Worm (Caenorhabditis elegans) whole organism, L1 larva: ENCODE results near the gene clec-170.

Source experiments
- C16A3.4 ChIP-seq: fragments of 150-350 bp; optimal IDR thresholded peaks from 2 replicates; lab custom pipeline; 2014; ENCODE audit warnings: missing biosample characterization, missing genetic modification characterization
- F16B12.6 ChIP-seq: fragments of 150-350 bp; optimal IDR thresholded peaks from 2 replicates; lab custom pipeline; 2014; ENCODE audit warnings: missing biosample characterization, missing genetic modification characterization
- ama-1 ChIP-seq: fragments of 150-350 bp; optimal IDR thresholded peaks from 2 replicates; lab custom pipeline; 2014
- blmp-1 ChIP-seq: fragments of 150-350 bp; optimal IDR thresholded peaks from 2 replicates; lab custom pipeline; 2014; ENCODE audit warnings: missing biosample characterization, missing genetic modification characterization
- ceh-63 ChIP-seq: fragments of 200-800 bp; sonication (Bioruptor generic); optimal IDR thresholded peaks from 2 replicates; lab custom pipeline; 2018; ENCODE audit warnings: mild to moderate bottlenecking, missing genetic modification characterization, missing compliant biosample characterization
- ces-1 ChIP-seq: fragments of 150-350 bp; optimal IDR thresholded peaks from 2 replicates; lab custom pipeline; 2014; ENCODE audit warnings: missing biosample characterization, missing genetic modification reagents, missing genetic modification characterization
- efl-1 ChIP-seq, 4 experiments: fragments of 150-350 bp; optimal IDR thresholded peaks in 3 of 4; peaks in 1 of 4; 1 replicate in 1 of 4; 2 replicates in 3 of 4; lab custom pipeline; 2014; ENCODE audit warnings: missing biosample characterization in 2 of 4, missing genetic modification characterization in 2 of 4, missing genetic modification reagents in 2 of 4
- elt-2 ChIP-seq: sonication (generic microtip); optimal IDR thresholded peaks from 2 replicates; lab custom pipeline; 2016; ENCODE audit warnings: missing genetic modification characterization, mild to moderate bottlenecking, inconsistent platforms, missing compliant biosample characterization, missing genetic modification reagents
- hlh-17 ChIP-seq: fragments of 200-800 bp; sonication (Bioruptor generic); optimal IDR thresholded peaks from 2 replicates; lab custom pipeline; 2018; ENCODE audit warnings: missing genetic modification characterization, mild to moderate bottlenecking, missing compliant biosample characterization, moderate library complexity, borderline replicate concordance
- irx-1 ChIP-seq: sonication (generic microtip); optimal IDR thresholded peaks from 2 replicates; lab custom pipeline; 2016; ENCODE audit warnings: missing genetic modification characterization, missing compliant biosample characterization
- jun-1 ChIP-seq: fragments of 150-350 bp; optimal IDR thresholded peaks from 2 replicates; lab custom pipeline; 2014; ENCODE audit warnings: missing biosample characterization, missing genetic modification reagents, missing genetic modification characterization
- lin-13 ChIP-seq: fragments of 150-350 bp; optimal IDR thresholded peaks from 2 replicates; lab custom pipeline; 2014; ENCODE audit warnings: missing biosample characterization, missing genetic modification reagents, missing genetic modification characterization
- lir-3 ChIP-seq: sonication (generic microtip); optimal IDR thresholded peaks from 2 replicates; lab custom pipeline; 2016; ENCODE audit warnings: mild to moderate bottlenecking, missing genetic modification characterization, moderate library complexity, missing compliant biosample characterization; ENCODE audit not compliant: poor library complexity
- lsy-2 ChIP-seq, 2 experiments: fragments of 150-350 bp; optimal IDR thresholded peaks; 2 replicates each; lab custom pipeline; 2014; ENCODE audit warnings: missing biosample characterization in 2 of 2, missing genetic modification characterization in 2 of 2
- mab-9 ChIP-seq: fragments of 200-800 bp; sonication (Bioruptor generic); IDR thresholded peaks from 2 replicates; pipeline ENCODE4 v1.3.6; 2022; ENCODE audit warnings: missing genetic modification reagents, missing genetic modification characterization, missing compliant biosample characterization
- mef-2 ChIP-seq: fragments of 150-350 bp; optimal IDR thresholded peaks from 2 replicates; lab custom pipeline; 2014; ENCODE audit warnings: missing biosample characterization, missing genetic modification characterization
- mep-1 ChIP-seq: fragments of 150-350 bp; optimal IDR thresholded peaks from 2 replicates; lab custom pipeline; 2014; ENCODE audit warnings: missing biosample characterization, missing genetic modification characterization
- nhr-20 ChIP-seq: sonication (generic microtip); optimal IDR thresholded peaks from 2 replicates; lab custom pipeline; 2016; ENCODE audit warnings: mild to moderate bottlenecking, missing genetic modification characterization, missing compliant biosample characterization
- nhr-28 ChIP-seq: fragments of 150-350 bp; optimal IDR thresholded peaks from 2 replicates; lab custom pipeline; 2014; ENCODE audit warnings: missing biosample characterization, missing genetic modification characterization
- nhr-47 ChIP-seq: sonication (generic microtip); optimal IDR thresholded peaks from 2 replicates; lab custom pipeline; 2016; ENCODE audit warnings: mild to moderate bottlenecking, missing genetic modification characterization, moderate library complexity, missing compliant biosample characterization
- nhr-76 ChIP-seq: sonication (generic microtip); optimal IDR thresholded peaks from 2 replicates; lab custom pipeline; 2017; ENCODE audit warnings: missing biosample characterization, missing genetic modification characterization
- pag-3 ChIP-seq: sonication (generic microtip); optimal IDR thresholded peaks from 2 replicates; lab custom pipeline; 2017; ENCODE audit warnings: missing genetic modification characterization, mild to moderate bottlenecking, missing compliant biosample characterization, antibody characterized with exemption, borderline replicate concordance; ENCODE audit not compliant: insufficient read depth
- rnt-1 ChIP-seq: sonication (generic microtip); optimal IDR thresholded peaks from 2 replicates; lab custom pipeline; 2016; ENCODE audit warnings: mild to moderate bottlenecking, missing genetic modification characterization, moderate library complexity, missing compliant biosample characterization
- skn-1 ChIP-seq: fragments of 150-350 bp; optimal IDR thresholded peaks from 2 replicates; lab custom pipeline; 2014; ENCODE audit warnings: missing biosample characterization, missing genetic modification characterization
- snpc-4 ChIP-seq: fragments of 150-350 bp; optimal IDR thresholded peaks from 2 replicates; lab custom pipeline; 2014; ENCODE audit warnings: missing biosample characterization, missing genetic modification characterization
- tbx-2 ChIP-seq: sonication (generic microtip); optimal IDR thresholded peaks from 2 replicates; lab custom pipeline; 2016; ENCODE audit warnings: missing genetic modification characterization, missing compliant biosample characterization
- unc-130 ChIP-seq: fragments of 150-350 bp; optimal IDR thresholded peaks from 2 replicates; lab custom pipeline; 2017; ENCODE audit warnings: missing biosample characterization, missing genetic modification characterization, inconsistent platforms
- ztf-11 ChIP-seq, 2 experiments: sonication (generic microtip); optimal IDR thresholded peaks; 2 replicates each; lab custom pipeline; 2016 to 2017; ENCODE audit warnings: missing genetic modification characterization in 2 of 2, missing biosample characterization in 1 of 2, missing compliant biosample characterization in 1 of 2

clec-170 gene

DNA sequence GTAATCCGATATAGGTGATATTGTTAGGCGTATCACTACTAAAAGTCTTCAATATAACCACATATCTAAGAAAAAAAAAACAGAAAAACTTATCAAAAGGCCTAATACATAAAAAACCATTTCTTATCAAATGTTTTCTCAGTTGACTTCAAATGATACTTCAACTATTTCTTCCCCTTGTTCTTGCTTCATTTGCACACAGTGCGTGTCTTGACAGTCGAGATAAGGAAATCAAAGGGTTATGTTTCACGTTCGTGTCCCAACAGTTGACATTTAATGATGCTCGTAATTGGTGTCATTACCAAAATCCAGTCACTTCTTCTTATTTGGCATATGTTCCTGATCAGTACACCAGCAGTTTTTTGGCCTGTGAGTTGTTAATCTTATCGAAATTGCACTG lies at the start of gene clec-170:
TSS of gene clec-170 (plus strand) at position 143 of the 400 bp plus-strand sequence.
- TF ChIP-seq nhr-28 (tag; lab: Kevin White, UChicago) (no peak), efl-1 (optimal IDR thresholded peaks at IDR 0.05; lab: Kevin White, UChicago) (no peak), efl-1 (GFP tag; optimal IDR thresholded peaks at IDR 0.05 in 1 of 2; lab: Kevin White, UChicago) (no peak)

DNA sequence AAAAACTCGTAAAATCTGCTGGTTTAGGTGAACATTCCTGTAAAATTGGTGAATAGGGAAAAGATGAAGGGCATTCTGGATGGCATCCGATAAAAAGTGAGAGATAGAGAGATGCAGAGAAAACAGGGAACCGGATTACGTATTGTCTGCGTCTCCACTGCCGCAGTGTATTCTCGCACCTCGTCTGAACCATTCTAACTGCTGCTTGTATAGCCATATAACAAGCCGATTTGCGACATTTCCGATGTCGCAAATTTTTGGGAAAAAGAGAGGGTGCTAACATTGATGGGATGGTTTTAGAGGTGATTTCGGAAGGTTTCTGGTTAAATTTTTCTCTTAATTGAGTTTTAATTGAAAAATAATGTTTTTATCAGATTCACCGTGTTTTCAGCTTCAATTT lies 45.5 kb upstream of the clec-170 start, which contains the start of gene W09G12.10:
TSS of gene W09G12.10 (minus strand) at position 121 of the 400 bp plus-strand sequence.
- TF ChIP-seq efl-1 (optimal IDR thresholded peaks at IDR 0.05; lab: Kevin White, UChicago) = peak in 1 of 2 experiments; percentile 18
- no peak for TF ChIP-seq efl-1 (GFP tag; optimal IDR thresholded peaks at IDR 0.05 in 1 of 2; lab: Kevin White, UChicago)
- no peak for TF ChIP-seq nhr-47
- TF ChIP-seq jun-1 (tag; lab: Kevin White, UChicago) = peak; percentile 4
- peak; percentile 45 for TF ChIP-seq blmp-1 (tag; lab: Kevin White, UChicago)
- no peak for TF ChIP-seq ama-1

DNA sequence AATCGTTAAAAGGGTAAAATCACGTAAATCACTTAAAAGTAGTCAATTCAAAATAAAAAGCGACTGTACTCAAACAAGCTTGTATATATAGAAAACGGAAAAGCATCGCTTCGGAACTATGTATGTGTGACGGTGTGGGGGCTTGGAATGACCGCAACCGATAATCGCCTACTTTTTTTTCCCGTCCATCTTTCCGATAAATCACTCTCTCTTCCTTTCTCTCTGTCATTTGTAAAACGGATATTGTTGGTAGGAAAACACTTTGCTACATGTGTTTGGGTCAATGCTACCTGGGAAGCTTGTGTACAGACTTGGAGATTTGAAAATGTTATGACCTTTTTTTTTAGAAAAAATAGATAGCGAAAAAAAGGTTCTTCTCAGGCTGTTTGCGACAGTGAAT lies 41.9 kb upstream of the clec-170 start:
- TF ChIP-seq F16B12.6 (tag; lab: Kevin White, UChicago) (no peak), blmp-1 (tag; lab: Kevin White, UChicago) (peak; percentile 94)

DNA sequence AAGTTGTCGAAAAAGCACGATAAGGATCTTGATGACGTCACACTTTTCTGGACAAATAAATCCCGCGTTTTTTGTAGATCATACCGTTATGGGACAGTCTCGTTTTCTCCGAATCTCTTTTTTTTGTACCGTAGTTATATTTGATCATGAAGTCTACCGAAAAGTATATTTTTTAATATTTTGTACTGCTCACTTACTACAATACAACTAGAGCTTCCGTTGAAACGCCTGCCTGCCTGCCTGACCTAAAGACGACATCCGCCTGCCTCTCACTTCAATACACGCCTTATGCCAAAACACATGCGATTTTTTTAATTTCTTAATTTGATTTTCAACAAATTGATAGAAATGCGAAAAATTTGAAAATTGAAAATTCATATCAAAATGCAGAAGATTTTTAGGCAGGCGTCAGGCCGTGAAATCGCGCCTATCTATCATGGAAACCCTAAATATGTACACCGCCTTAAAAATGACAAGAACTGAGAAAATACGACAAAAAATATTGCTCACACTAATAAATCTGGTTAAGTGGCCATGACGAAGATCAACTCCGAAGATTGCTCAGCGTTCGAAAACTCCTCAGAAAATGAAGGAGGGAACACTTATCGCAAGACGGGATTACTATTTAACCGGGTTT lies 41.0 kb upstream of the clec-170 start, which contains the start of gene W09G12.8:
TSS of gene W09G12.8 (plus strand) at position 587 of the 637 bp plus-strand sequence.
- no peak for TF ChIP-seq C16A3.4 (tag; lab: Kevin White, UChicago)
- TF ChIP-seq rnt-1 (tag; lab: Kevin White, UChicago) = no peak
- no peak for TF ChIP-seq F16B12.6 (tag; lab: Kevin White, UChicago)
- TF ChIP-seq ama-1 = no peak
- no peak for TF ChIP-seq hlh-17 (GFP tag; lab: Kevin White, UChicago)
- TF ChIP-seq nhr-47 = no peak
- TF ChIP-seq nhr-76 (tag; lab: Kevin White, UChicago) = no peak
- TF ChIP-seq unc-130 = no peak
- no peak for TF ChIP-seq mef-2 (tag; lab: Kevin White, UChicago)
- TF ChIP-seq ceh-63 = no peak
- no peak for TF ChIP-seq mep-1 (tag; lab: Kevin White, UChicago)
- no peak for TF ChIP-seq ces-1
- no peak for TF ChIP-seq irx-1 (tag; lab: Kevin White, UChicago)
- TF ChIP-seq ztf-11 (tag; optimal IDR thresholded peaks at IDR 0.05; lab: Kevin White, UChicago) = no peak
- no peak for TF ChIP-seq skn-1 (tag; lab: Kevin White, UChicago)

DNA sequence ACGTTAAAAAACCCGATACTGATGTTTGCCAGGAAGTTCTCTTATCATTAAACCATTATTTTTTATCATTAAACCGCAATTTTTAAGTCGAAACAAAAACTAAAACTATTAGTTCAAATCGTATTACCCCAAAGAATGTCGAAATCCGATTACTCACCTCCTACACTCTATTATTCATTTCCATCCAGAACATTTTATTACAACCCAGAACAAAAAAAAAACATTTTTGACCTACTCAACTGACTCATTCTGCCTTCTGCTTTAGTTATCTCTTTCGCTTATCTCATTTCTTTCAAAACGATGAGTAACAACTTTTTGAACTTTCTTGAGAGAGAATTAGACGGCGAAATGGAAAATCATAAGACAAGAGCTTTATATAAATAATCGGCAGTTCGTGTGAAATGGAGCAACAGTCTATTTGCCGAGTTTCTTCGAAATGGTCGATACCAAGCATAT lies 38.0 kb upstream of the clec-170 start, which contains the start of gene W09G12.7:
TSS of gene W09G12.7 (plus strand) at position 406 of the 456 bp plus-strand sequence.
- no peak for TF ChIP-seq ceh-63
- TF ChIP-seq efl-1 (optimal IDR thresholded peaks at IDR 0.05; lab: Kevin White, UChicago) = no peak
- TF ChIP-seq efl-1 (GFP tag; optimal IDR thresholded peaks at IDR 0.05 in 1 of 2; lab: Kevin White, UChicago) = peak in 1 of 2 experiments; percentile 7
- no peak for TF ChIP-seq lin-13 (GFP tag; lab: Kevin White, UChicago)
- no peak for TF ChIP-seq pag-3 (tag; lab: Kevin White, UChicago)
- peak; percentile 91 for TF ChIP-seq elt-2 (tag; lab: Kevin White, UChicago)
- peak; percentile 29 for TF ChIP-seq nhr-20 (tag; lab: Kevin White, UChicago)

DNA sequence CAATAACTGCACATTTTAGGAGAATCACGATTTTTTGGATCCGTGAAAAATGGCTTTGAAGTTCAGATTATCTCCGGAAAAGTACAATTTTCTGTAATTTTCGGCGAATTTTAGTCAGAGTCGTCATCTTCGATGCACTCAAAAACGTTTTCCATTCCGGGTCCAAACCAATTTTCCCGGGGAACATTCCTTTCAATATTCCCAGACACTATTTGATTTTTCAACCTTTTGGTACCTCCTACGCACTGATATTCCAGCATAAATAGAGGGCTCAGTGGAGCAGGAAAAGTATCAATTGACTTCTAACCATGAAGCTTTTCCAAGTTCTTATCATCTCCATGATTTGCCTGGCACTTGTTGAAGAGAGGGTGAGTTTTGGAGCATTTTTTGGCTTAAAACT lies 35.1 kb upstream of the clec-170 start, which contains the start of gene W09G12.6:
TSS of gene W09G12.6 (plus strand) at position 301 of the 400 bp plus-strand sequence.
- TF ChIP-seq lir-3 (tag; lab: Kevin White, UChicago) = no peak
- TF ChIP-seq snpc-4 (tag; lab: Kevin White, UChicago) = no peak
- no peak for TF ChIP-seq ama-1
- no peak for TF ChIP-seq jun-1 (tag; lab: Kevin White, UChicago)
- no peak for TF ChIP-seq tbx-2 (tag; lab: Kevin White, UChicago)
- no peak for TF ChIP-seq mab-9
- TF ChIP-seq lsy-2 (tag; optimal IDR thresholded peaks at IDR 0.05; lab: Kevin White, UChicago) = no peak
- no peak for TF ChIP-seq hlh-17 (GFP tag; lab: Kevin White, UChicago)
- TF ChIP-seq nhr-20 (tag; lab: Kevin White, UChicago) = no peak
- TF ChIP-seq, all 84 proteins: peak for 0
